Worm (Caenorhabditis elegans): ENCODE data around the gene M163.9.

Gene M163.9

DNA sequence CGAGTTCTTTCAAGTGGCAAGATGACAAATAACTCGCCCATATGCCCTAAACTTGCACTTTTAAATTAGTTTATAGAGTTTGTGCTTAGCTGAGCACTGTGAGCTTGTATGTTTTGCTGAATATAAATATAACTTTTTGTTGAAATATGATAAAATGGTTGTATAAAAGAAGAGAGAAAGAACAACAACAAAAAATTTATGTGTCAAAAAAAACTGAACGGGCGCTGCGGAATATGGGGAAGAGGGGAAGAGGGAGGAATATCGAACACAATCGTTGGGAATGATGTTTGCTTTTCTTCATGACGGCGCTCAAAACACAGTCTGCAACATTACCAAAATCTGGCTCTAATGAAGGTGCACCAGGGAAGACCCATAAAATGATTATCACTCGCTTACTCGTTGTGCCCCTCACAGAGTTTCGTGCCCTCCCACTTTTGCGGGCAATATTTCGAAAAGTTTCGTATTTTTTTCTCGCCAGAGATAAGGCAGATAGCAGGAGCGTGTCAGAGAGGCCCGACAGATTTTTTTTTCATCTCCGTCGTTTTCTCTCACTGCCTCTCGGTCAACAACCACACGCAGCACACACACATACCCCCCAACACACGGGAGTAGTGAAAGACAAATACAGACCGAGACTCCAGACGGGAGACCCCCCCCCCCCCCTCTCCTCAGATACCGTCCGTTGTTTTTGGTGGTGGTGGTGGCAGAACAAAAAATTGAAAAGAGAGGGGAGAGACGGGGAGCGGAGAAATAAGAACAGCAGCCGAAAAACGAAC lies 36.4 kb downstream of the M163.9 start (continued):
- TF ChIP-seq F33H1.4 (GFP tag; IDR thresholded peaks at IDR 0.05) (no peak), cebp-2 (GFP tag; IDR thresholded peaks at IDR 0.05) (no peak), ceh-40 (GFP tag; IDR thresholded peaks at IDR 0.05) (no peak), egrh-3 (GFP tag; IDR thresholded peaks at IDR 0.05) (peak; percentile 79), nhr-90 (tag; optimal IDR thresholded peaks at IDR 0.05) (no peak), fkh-3 (tag; optimal IDR thresholded peaks at IDR 0.05) (no peak), madf-8 (GFP tag; conservative IDR thresholded peaks at IDR 0.05) (no peak), rpc-1 (optimal IDR thresholded peaks at IDR 0.05) (no peak), rpc-1 (tag; optimal IDR thresholded peaks at IDR 0.05) (no peak), attf-6 (GFP tag; IDR thresholded peaks at IDR 0.05) (no peak), tlf-1 (GFP tag; optimal IDR thresholded peaks at IDR 0.05) (no peak), snpc-3.4 (tag; optimal IDR thresholded peaks at IDR 0.05) (no peak), aptf-3 (GFP tag; IDR thresholded peaks at IDR 0.05) (no peak), bed-2 (GFP tag; IDR thresholded peaks at IDR 0.05) (no peak), mes-4 (tag; optimal IDR thresholded peaks at IDR 0.05) (no peak), F57A8.1 (GFP tag; optimal IDR thresholded peaks at IDR 0.05) (no peak), nhr-179 (tag; optimal IDR thresholded peaks at IDR 0.05) (no peak), ztf-22 (GFP tag; optimal IDR thresholded peaks at IDR 0.05) (peak; percentile 48), unc-62 (GFP tag; optimal IDR thresholded peaks at IDR 0.05) (no peak), F57C9.4 (tag; optimal IDR thresholded peaks at IDR 0.05) (no peak), somi-1 (GFP tag; optimal IDR thresholded peaks at IDR 0.05) (peak; percentile 55), snpc-1.3 (tag; optimal IDR thresholded peaks at IDR 0.05; ENCODE audit: insufficient read depth) (no peak), Y53G8AR.9 (GFP tag; conservative IDR thresholded peaks at IDR 0.05) (no peak), ztf-6 (GFP tag; IDR thresholded peaks at IDR 0.05) (no peak), Y56A3A.18 (GFP tag; IDR thresholded peaks at IDR 0.05) (no peak), lin-26 (GFP tag; IDR thresholded peaks at IDR 0.05) (peak; percentile 36; the same call in 1 of the 2 replicates), mxl-1 (tag; optimal IDR thresholded peaks at IDR 0.05) (no peak), repo-1 (tag; optimal IDR thresholded peaks at IDR 0.05) (no peak), F55B11.4 (tag; optimal IDR thresholded peaks at IDR 0.05; ENCODE audit: borderline replicate concordance, insufficient read depth) (no peak), lin-54 (GFP tag; optimal IDR thresholded peaks at IDR 0.05) (no peak), ZK185.1 (tag; optimal IDR thresholded peaks at IDR 0.05; ENCODE audit: poor library complexity, severe bottlenecking) (no peak), F23B12.7 (tag; optimal IDR thresholded peaks at IDR 0.05; ENCODE audit: insufficient read depth) (no peak), F10E7.11 (tag; optimal IDR thresholded peaks at IDR 0.05) (no peak), K11D2.4 (GFP tag; IDR thresholded peaks at IDR 0.05) (no peak), aptf-2 (GFP tag; conservative IDR thresholded peaks at IDR 0.05) (no peak), sptf-2 (GFP tag; optimal IDR thresholded peaks at IDR 0.05) (no peak), ztf-28 (GFP tag; IDR thresholded peaks at IDR 0.05) (no peak), sea-2 (GFP tag; IDR thresholded peaks at IDR 0.05) (no peak), atf-7 (tag; optimal IDR thresholded peaks at IDR 0.05) (peak; percentile 7), B0019.2 (GFP tag; conservative IDR thresholded peaks at IDR 0.05) (no peak), sdz-38 (tag; optimal IDR thresholded peaks at IDR 0.05) (no peak), lin-40 (tag; optimal IDR thresholded peaks at IDR 0.05) (peak; percentile 36), B0261.1 (tag; optimal IDR thresholded peaks at IDR 0.05) (no peak), C17E4.6 (GFP tag; IDR thresholded peaks at IDR 0.05) (no peak), nhr-27 (tag; optimal IDR thresholded peaks at IDR 0.05) (no peak), ceh-27 (GFP tag; optimal IDR thresholded peaks at IDR 0.05) (peak; percentile 34), rec-8 (tag; optimal IDR thresholded peaks at IDR 0.05) (no peak), C06A6.2 (GFP tag; conservative IDR thresholded peaks at IDR 0.05) (no peak)

All from whole organism, young adult.